Fruit fly (Drosophila melanogaster) whole organism, prepupa: ENCODE data around the gene mTTF.

ENCODE experiments used
- CG15336 ChIP-seq: fragments of 200-800 bp; sonication (Bioruptor generic); IDR thresholded peaks from 2 replicates; pipeline ENCODE4 v1.3.6; 2022; ENCODE audit warnings: missing biosample characterization, missing genetic modification characterization
- CG3919 ChIP-seq: fragments of 200-800 bp; sonication (Bioruptor generic); optimal IDR thresholded peaks from 3 replicates; lab custom pipeline; 2016; ENCODE audit warnings: missing biosample characterization, missing genetic modification characterization
- CG6792 ChIP-seq: fragments of 200-800 bp; sonication (Bioruptor generic); optimal IDR thresholded peaks from 3 replicates; lab custom pipeline; 2016; ENCODE audit warnings: missing biosample characterization, missing genetic modification characterization
- CG6808 ChIP-seq: fragments of 200-800 bp; sonication (Bioruptor generic); optimal IDR thresholded peaks from 3 replicates; lab custom pipeline; 2017; ENCODE audit warnings: missing biosample characterization, missing genetic modification characterization, mild to moderate bottlenecking, moderate library complexity, missing genetic modification reagents
- CG8632 ChIP-seq: fragments of 200-800 bp; sonication (Bioruptor generic); optimal IDR thresholded peaks from 3 replicates; lab custom pipeline; 2016; ENCODE audit warnings: missing biosample characterization, missing genetic modification characterization
- Hr39 ChIP-seq: fragments of 200-800 bp; sonication (Bioruptor generic); optimal IDR thresholded peaks from 2 replicates; lab custom pipeline; 2016; ENCODE audit warnings: missing biosample characterization, missing genetic modification characterization
- OdsH ChIP-seq: fragments of 200-800 bp; sonication (Bioruptor generic); optimal IDR thresholded peaks from 3 replicates; lab custom pipeline; 2016; ENCODE audit warnings: missing biosample characterization, missing genetic modification characterization
- Smox ChIP-seq: fragments of 200-800 bp; sonication (Bioruptor generic); optimal IDR thresholded peaks from 3 replicates; lab custom pipeline; 2016; ENCODE audit warnings: missing biosample characterization, missing genetic modification characterization
- cyc ChIP-seq: fragments of 200-800 bp; sonication (Bioruptor generic); optimal IDR thresholded peaks from 3 replicates; lab custom pipeline; 2016; ENCODE audit warnings: missing biosample characterization, missing genetic modification characterization
- fd59A ChIP-seq: fragments of 200-800 bp; sonication (Bioruptor generic); optimal IDR thresholded peaks from 2 replicates; lab custom pipeline; 2017; ENCODE audit warnings: missing biosample characterization, mild to moderate bottlenecking, missing genetic modification characterization, missing genetic modification reagents
- fkh ChIP-seq: fragments of 200-800 bp; sonication (Bioruptor generic); optimal IDR thresholded peaks from 3 replicates; lab custom pipeline; 2017; ENCODE audit warnings: missing biosample characterization, mild to moderate bottlenecking, missing genetic modification characterization, moderate library complexity
- pdm3 ChIP-seq: fragments of 200-800 bp; sonication (Bioruptor generic); optimal IDR thresholded peaks from 3 replicates; lab custom pipeline; 2016; ENCODE audit warnings: missing biosample characterization, missing genetic modification characterization
- ss ChIP-seq, 2 experiments: fragments of 200-800 bp; sonication (Bioruptor generic); optimal IDR thresholded peaks; 2 replicates in 1 of 2; 3 replicates in 1 of 2; lab custom pipeline; 2017 to 2018; ENCODE audit warnings: mild to moderate bottlenecking in 2 of 2, missing biosample characterization in 2 of 2, missing genetic modification characterization in 2 of 2, moderate library complexity in 1 of 2
- vri ChIP-seq: fragments of 200-800 bp; sonication (Bioruptor generic); optimal IDR thresholded peaks from 3 replicates; lab custom pipeline; 2016; ENCODE audit warnings: missing biosample characterization, mild to moderate bottlenecking, missing genetic modification characterization

- TF ChIP-seq Hr39 (GFP tag; lab: Kevin White, UChicago) = no peak
- no peak for TF ChIP-seq vri (GFP tag; lab: Kevin White, UChicago)
- TF ChIP-seq CG6792 (GFP tag; lab: Kevin White, UChicago) = no peak
- no peak for TF ChIP-seq OdsH (GFP tag; lab: Kevin White, UChicago)
- no peak for TF ChIP-seq CG6808 (GFP tag; lab: Kevin White, UChicago)
- TF ChIP-seq ss (GFP tag; optimal IDR thresholded peaks at IDR 0.05; lab: Kevin White, UChicago) = no peak
- no peak for TF ChIP-seq cyc (GFP tag; lab: Kevin White, UChicago)
- no peak for TF ChIP-seq CG8632
- no peak for TF ChIP-seq CG3919 (GFP tag; lab: Kevin White, UChicago)
- TF ChIP-seq fkh (GFP tag; lab: Kevin White, UChicago) = no peak
- no peak for TF ChIP-seq Smox (GFP tag; lab: Kevin White, UChicago)
- TF ChIP-seq pdm3 (GFP tag; lab: Kevin White, UChicago) = no peak
- no peak for TF ChIP-seq CG15336
- no peak for TF ChIP-seq fd59A (GFP tag; lab: Kevin White, UChicago)
Measured at dm6 chr2L:14373250-14373649, 24.7 kb upstream of the mTTF start.
